Worm (Caenorhabditis elegans): ENCODE measurements around the gene R160.4.

Gene R160.4

ce11 chrX:4395073-4395850 lies 26.6 kb upstream of the R160.4 start (continued):
- TF ChIP-seq ceh-82 (tag; optimal IDR thresholded peaks at IDR 0.05): peak; percentile 63
- no peak for TF ChIP-seq nhr-237 (tag; optimal IDR thresholded peaks at IDR 0.05)
- no peak for TF ChIP-seq alr-1 (tag; optimal IDR thresholded peaks at IDR 0.05)
- TF ChIP-seq blmp-1 (tag; optimal IDR thresholded peaks at IDR 0.05; ENCODE audit: insufficient read depth): no peak
- peak; percentile 78 for TF ChIP-seq nhr-25 (tag; optimal IDR thresholded peaks at IDR 0.05)
- no peak for TF ChIP-seq ZK546.5 (tag; optimal IDR thresholded peaks at IDR 0.05)
- TF ChIP-seq lin-13 (GFP tag; optimal IDR thresholded peaks at IDR 0.05): peak; percentile 60
- TF ChIP-seq lin-39 (tag; optimal IDR thresholded peaks at IDR 0.05): no peak
- TF ChIP-seq nhr-12 (tag; optimal IDR thresholded peaks at IDR 0.05): no peak
- TF ChIP-seq zag-1 (tag; optimal IDR thresholded peaks at IDR 0.05): no peak
- peak; percentile 89 for TF ChIP-seq crh-2 (tag; optimal IDR thresholded peaks at IDR 0.05)
- peak; percentile 41 for TF ChIP-seq snpc-4 (tag; optimal IDR thresholded peaks at IDR 0.05)
- no peak for TF ChIP-seq ztf-11 (tag; optimal IDR thresholded peaks at IDR 0.05)
- no peak for TF ChIP-seq peb-1 (tag; optimal IDR thresholded peaks at IDR 0.05)
- TF ChIP-seq ztf-1 (GFP tag; conservative IDR thresholded peaks at IDR 0.05): no peak
- TF ChIP-seq nhr-23 (tag; optimal IDR thresholded peaks at IDR 0.05): no peak
- peak; percentile 77 for TF ChIP-seq unc-55 (GFP tag; optimal IDR thresholded peaks at IDR 0.05)
- no peak for TF ChIP-seq aly-2 (tag; optimal IDR thresholded peaks at IDR 0.05)
- peak; percentile 46 for TF ChIP-seq C34F6.9 (tag; optimal IDR thresholded peaks at IDR 0.05)
- peak; percentile 35 for TF ChIP-seq mbf-1 (tag; optimal IDR thresholded peaks at IDR 0.05)
- no peak for TF ChIP-seq skn-1 (tag; optimal IDR thresholded peaks at IDR 0.05)
- no peak for TF ChIP-seq Y55F3AM.14 (GFP tag; optimal IDR thresholded peaks at IDR 0.05)
- TF ChIP-seq mdl-1 (tag; optimal IDR thresholded peaks at IDR 0.05): no peak

ce11 chrX:4391680-4392079 lies 23.0 kb upstream of the R160.4 start:
- TF ChIP-seq F13H6.1 (tag; optimal IDR thresholded peaks at IDR 0.05) (no peak), ztf-11 (tag; optimal IDR thresholded peaks at IDR 0.05) (no peak), nhr-25 (tag; optimal IDR thresholded peaks at IDR 0.05) (no peak), Y55F3AM.14 (GFP tag; optimal IDR thresholded peaks at IDR 0.05) (peak; percentile 10)

- TF ChIP-seq lin-13 (GFP tag; optimal IDR thresholded peaks at IDR 0.05) (peak; percentile 93), sem-4 (tag; optimal IDR thresholded peaks at IDR 0.05) (peak; percentile 93), unc-55 (GFP tag; optimal IDR thresholded peaks at IDR 0.05) (peak; percentile 97), unc-62 (GFP tag; optimal IDR thresholded peaks at IDR 0.05) (peak; percentile 82), R02D3.7 (tag; optimal IDR thresholded peaks at IDR 0.05) (no peak), ceh-82 (tag; optimal IDR thresholded peaks at IDR 0.05) (peak; percentile 89), nhr-10 (tag; optimal IDR thresholded peaks at IDR 0.05) (peak; percentile 43), zag-1 (tag; optimal IDR thresholded peaks at IDR 0.05) (peak; percentile 95), crh-2 (tag; optimal IDR thresholded peaks at IDR 0.05) (peak; percentile 96), elt-3 (tag; optimal IDR thresholded peaks at IDR 0.05) (no peak), nhr-129 (tag; optimal IDR thresholded peaks at IDR 0.05) (peak; percentile 97), ztf-1 (GFP tag; conservative IDR thresholded peaks at IDR 0.05) (no peak), C34F6.9 (tag; optimal IDR thresholded peaks at IDR 0.05) (peak; percentile 97), unc-39 (tag; optimal IDR thresholded peaks at IDR 0.05) (no peak), peb-1 (tag; optimal IDR thresholded peaks at IDR 0.05) (no peak), nhr-77 (tag; optimal IDR thresholded peaks at IDR 0.05) (peak; percentile 49), F13H6.1 (tag; optimal IDR thresholded peaks at IDR 0.05) (peak; percentile 98), fos-1 (tag; optimal IDR thresholded peaks at IDR 0.05) (peak; percentile 91), snpc-4 (tag; optimal IDR thresholded peaks at IDR 0.05) (peak; percentile 32), ceh-16 (tag; optimal IDR thresholded peaks at IDR 0.05) (peak; percentile 84), nhr-237 (tag; optimal IDR thresholded peaks at IDR 0.05) (peak; percentile 57), sma-3 (GFP tag; optimal IDR thresholded peaks at IDR 0.05) (peak; percentile 91), sma-9 (GFP tag; optimal IDR thresholded peaks at IDR 0.05) (peak; percentile 97), sma-9 (tag; optimal IDR thresholded peaks at IDR 0.05) (no peak), ama-1 (optimal IDR thresholded peaks at IDR 0.05) (no peak), mab-5 (tag; optimal IDR thresholded peaks at IDR 0.05) (peak; percentile 90), ztf-11 (tag; optimal IDR thresholded peaks at IDR 0.05) (no peak), nhr-21 (tag; optimal IDR thresholded peaks at IDR 0.05) (peak; percentile 86), lsy-2 (tag; optimal IDR thresholded peaks at IDR 0.05) (peak; percentile 75 to 91), Y55F3AM.14 (GFP tag; optimal IDR thresholded peaks at IDR 0.05) (peak; percentile 89), nhr-25 (tag; optimal IDR thresholded peaks at IDR 0.05) (peak; percentile 93), lin-11 (tag; optimal IDR thresholded peaks at IDR 0.05) (peak; percentile 96), ztf-4 (tag; optimal IDR thresholded peaks at IDR 0.05) (peak; percentile 92), dmd-4 (tag; optimal IDR thresholded peaks at IDR 0.05) (no peak), gmeb-1 (tag; optimal IDR thresholded peaks at IDR 0.05) (peak; percentile 69), elt-1 (tag; optimal IDR thresholded peaks at IDR 0.05) (no peak), nhr-6 (tag; optimal IDR thresholded peaks at IDR 0.05) (peak; percentile 88), alr-1 (tag; optimal IDR thresholded peaks at IDR 0.05) (no peak), mbf-1 (tag; optimal IDR thresholded peaks at IDR 0.05) (no peak)
These were observed 20.2 kb upstream of the R160.4 start, which contains the start of gene dpy-23 for ce11 chrX:4388834-4389409. Gene dpy-23, plus strand, starts transcription at chrX:4389359.
